Worm (Caenorhabditis elegans): ENCODE results near the gene mog-1.

DNA sequence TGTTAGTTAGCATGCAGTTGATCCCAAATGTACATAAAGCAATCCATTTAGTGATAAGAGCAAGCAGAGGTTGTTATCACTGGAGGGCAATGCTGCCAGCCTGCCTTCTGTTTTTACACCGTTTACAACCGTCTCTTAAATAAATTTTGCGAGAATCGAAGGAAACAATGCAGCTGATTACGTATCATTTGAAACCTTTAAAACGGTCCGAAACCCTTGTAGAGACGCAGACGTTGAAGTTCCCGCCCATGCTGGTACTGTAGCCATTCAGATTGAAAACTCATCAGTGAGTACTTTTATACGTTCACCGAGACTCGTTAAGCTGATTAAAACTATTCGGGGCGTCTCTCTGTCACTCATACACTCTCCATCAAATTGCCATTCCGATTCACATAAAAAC lies 25.6 kb downstream of the mog-1 start:
- no peak for TF ChIP-seq ahr-1 (tag; optimal IDR thresholded peaks at IDR 0.05)
- TF ChIP-seq dve-1 (tag; optimal IDR thresholded peaks at IDR 0.05): no peak
- no peak for TF ChIP-seq sox-4 (tag; optimal IDR thresholded peaks at IDR 0.05)
- no peak for TF ChIP-seq elt-4 (tag; optimal IDR thresholded peaks at IDR 0.05)
- TF ChIP-seq Y22D7AL.16 (tag; optimal IDR thresholded peaks at IDR 0.05): no peak
- no peak for TF ChIP-seq hlh-8 (tag; optimal IDR thresholded peaks at IDR 0.05)
- TF ChIP-seq eyg-1 (tag; optimal IDR thresholded peaks at IDR 0.05): no peak
- no peak for TF ChIP-seq ceh-31 (tag; optimal IDR thresholded peaks at IDR 0.05)
- no peak for TF ChIP-seq nfya-1 (tag; optimal IDR thresholded peaks at IDR 0.05)
- TF ChIP-seq ets-4 (tag; optimal IDR thresholded peaks at IDR 0.05): no peak
- TF ChIP-seq unc-55 (GFP tag; optimal IDR thresholded peaks at IDR 0.05): no peak
- no peak for TF ChIP-seq ceh-48 (tag; optimal IDR thresholded peaks at IDR 0.05)

All from whole organism, late embryonic.